Fruit fly (Drosophila melanogaster) whole organism, pupa: ENCODE data around the gene CG14546.

ENCODE experiments used
- CG10348 ChIP-seq: fragments of 200-800 bp; sonication (Bioruptor generic); IDR thresholded peaks from 2 replicates; pipeline ENCODE4 v1.3.6; 2022; ENCODE audit warnings: missing biosample characterization, missing genetic modification characterization
- CG12605 ChIP-seq: fragments of 200-800 bp; sonication (Bioruptor generic); IDR thresholded peaks from 2 replicates; pipeline ENCODE4 v1.3.6; 2022; ENCODE audit warnings: missing biosample characterization, missing genetic modification characterization
- CG13204 ChIP-seq: fragments of 200-800 bp; sonication (Bioruptor generic); optimal IDR thresholded peaks from 2 replicates; lab custom pipeline; 2018; ENCODE audit warnings: missing biosample characterization, mild to moderate bottlenecking, missing genetic modification characterization, moderate library complexity
- CG14655 ChIP-seq: fragments of 200-800 bp; sonication (Bioruptor generic); optimal IDR thresholded peaks from 3 replicates; lab custom pipeline; 2017; ENCODE audit warnings: mild to moderate bottlenecking, missing biosample characterization, missing genetic modification reagents, missing genetic modification characterization
- CG15710 ChIP-seq: fragments of 200-800 bp; sonication (Bioruptor generic); optimal IDR thresholded peaks from 2 replicates; lab custom pipeline; 2018; ENCODE audit warnings: missing biosample characterization, mild to moderate bottlenecking, missing genetic modification characterization, moderate library complexity
- CG17806 ChIP-seq: fragments of 200-800 bp; sonication (Bioruptor generic); optimal IDR thresholded peaks from 2 replicates; lab custom pipeline; 2018; ENCODE audit warnings: missing biosample characterization, mild to moderate bottlenecking, missing genetic modification characterization, moderate library complexity
- CG32121 ChIP-seq: fragments of 200-800 bp; sonication (Bioruptor generic); IDR thresholded peaks from 2 replicates; pipeline ENCODE4 v1.3.6; 2022; ENCODE audit warnings: missing biosample characterization, missing genetic modification characterization
- CG34367 ChIP-seq: fragments of 200-800 bp; sonication (Bioruptor generic); optimal IDR thresholded peaks from 2 replicates; lab custom pipeline; 2018; ENCODE audit warnings: missing biosample characterization, mild to moderate bottlenecking, missing genetic modification characterization
- CG4496 ChIP-seq: fragments of 200-800 bp; sonication (Bioruptor generic); IDR thresholded peaks from 3 replicates; pipeline ENCODE4 v1.3.6; 2022; ENCODE audit warnings: missing biosample characterization, missing genetic modification characterization
- CG8159 ChIP-seq: fragments of 200-800 bp; sonication (Bioruptor generic); optimal IDR thresholded peaks from 3 replicates; lab custom pipeline; 2018; ENCODE audit warnings: missing biosample characterization, mild to moderate bottlenecking, missing genetic modification characterization, moderate library complexity
- CG8301 ChIP-seq: fragments of 200-800 bp; sonication (Bioruptor generic); optimal IDR thresholded peaks from 2 replicates; lab custom pipeline; 2018; ENCODE audit warnings: missing biosample characterization, mild to moderate bottlenecking, missing genetic modification characterization
- CG9948 ChIP-seq: fragments of 200-800 bp; sonication (Bioruptor generic); optimal IDR thresholded peaks from 2 replicates; lab custom pipeline; 2018; ENCODE audit warnings: missing biosample characterization, mild to moderate bottlenecking, missing genetic modification characterization, moderate library complexity
- EcR ChIP-seq: fragments of 200-800 bp; sonication (Bioruptor generic); optimal IDR thresholded peaks from 3 replicates; lab custom pipeline; 2019; ENCODE audit warnings: missing biosample characterization, missing genetic modification characterization, mild to moderate bottlenecking, moderate library complexity, missing genetic modification reagents
- Ets98B ChIP-seq: fragments of 200-800 bp; sonication (Bioruptor generic); IDR thresholded peaks from 2 replicates; pipeline ENCODE4 v1.3.6; 2022; ENCODE audit warnings: missing biosample characterization, missing genetic modification characterization
- Pif1A ChIP-seq: fragments of 200-800 bp; sonication (Bioruptor generic); optimal IDR thresholded peaks from 3 replicates; lab custom pipeline; 2016; ENCODE audit warnings: missing biosample characterization, missing genetic modification characterization
- Pif1B ChIP-seq: fragments of 200-800 bp; sonication (Bioruptor generic); optimal IDR thresholded peaks from 3 replicates; lab custom pipeline; 2016; ENCODE audit warnings: missing biosample characterization, missing genetic modification characterization
- Snoo ChIP-seq: fragments of 200-800 bp; sonication (Bioruptor generic); optimal IDR thresholded peaks from 3 replicates; lab custom pipeline; 2017; ENCODE audit warnings: missing biosample characterization, mild to moderate bottlenecking, missing genetic modification characterization, inconsistent platforms
- fd96Ca ChIP-seq: fragments of 200-800 bp; sonication (Bioruptor generic); IDR thresholded peaks from 3 replicates; pipeline ENCODE4 v1.3.6; 2022; ENCODE audit warnings: missing biosample characterization, missing genetic modification characterization
- gl ChIP-seq: fragments of 200-800 bp; sonication (Bioruptor generic); optimal IDR thresholded peaks from 2 replicates; lab custom pipeline; 2018; ENCODE audit warnings: missing biosample characterization, mild to moderate bottlenecking, missing genetic modification characterization
- rn ChIP-seq: fragments of 200-800 bp; sonication (Bioruptor generic); IDR thresholded peaks from 2 replicates; pipeline ENCODE4 v1.3.6; 2022; ENCODE audit warnings: missing biosample characterization, missing genetic modification characterization

CG14546 gene

dm6 chr3R:25879324-25879766 is 43.1 kb downstream of the CG14546 start:
- TF ChIP-seq Pif1B, result no peak
- peak; percentile 49; the same call in 1 of the 2 replicates for TF ChIP-seq CG12605
- TF ChIP-seq rn (GFP tag; lab: Robert Waterston, UW), result peak; percentile 13; the same call in 1 of the 2 replicates
- peak; percentile 68 for TF ChIP-seq CG14655 (GFP tag; lab: Kevin White, UChicago)
- TF ChIP-seq Ets98B (GFP tag; lab: Robert Waterston, UW), result peak; percentile 82
- peak; percentile 73 for TF ChIP-seq CG8301 (tag; lab: Kevin White, UChicago)
- peak; percentile 1 for TF ChIP-seq CG17806 (tag; lab: Kevin White, UChicago)
- no peak for TF ChIP-seq CG15710 (tag; lab: Kevin White, UChicago)
- TF ChIP-seq CG8159 (tag; lab: Kevin White, UChicago), result peak; percentile 19
- TF ChIP-seq CG32121 (GFP tag; lab: Robert Waterston, UW), result peak; percentile 70
- no peak for TF ChIP-seq CG9948
- peak; percentile 38 for TF ChIP-seq Pif1A

DNA sequence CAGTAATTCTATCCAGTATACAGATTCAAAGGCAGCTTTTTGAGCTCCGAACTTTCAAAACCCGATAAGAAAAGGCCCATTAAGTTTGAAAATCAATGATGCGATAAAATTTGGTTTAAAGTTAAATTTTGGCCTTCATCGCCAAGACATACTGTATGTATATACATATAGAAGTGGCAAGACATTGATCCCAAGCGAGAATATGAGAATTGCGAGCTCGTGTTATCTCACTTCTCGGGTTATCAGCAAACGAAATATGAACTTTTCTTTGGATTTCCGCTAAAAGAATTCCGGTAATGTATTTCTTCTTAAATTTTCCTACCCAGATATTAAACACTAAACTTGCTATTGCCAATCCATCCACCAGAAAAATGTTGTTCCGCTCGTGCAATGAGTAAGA is 45.4 kb downstream of the CG14546 start:
- peak; percentile 78 for TF ChIP-seq EcR (GFP tag; lab: Kevin White, UChicago)
- no peak for TF ChIP-seq CG13204 (GFP tag; lab: Kevin White, UChicago)
- no peak for TF ChIP-seq CG4496 (GFP tag; lab: Robert Waterston, UW)

dm6 chr3R:25876639-25877038 is 45.8 kb downstream of the CG14546 start:
- TF ChIP-seq EcR (GFP tag; lab: Kevin White, UChicago), result no peak
- TF ChIP-seq CG15710 (tag; lab: Kevin White, UChicago), result no peak
- TF ChIP-seq CG14655 (GFP tag; lab: Kevin White, UChicago), result no peak
- no peak for TF ChIP-seq gl (tag; lab: Kevin White, UChicago)
- TF ChIP-seq CG10348 (GFP tag; lab: Robert Waterston, UW), result no peak
- TF ChIP-seq Snoo (tag; lab: Kevin White, UChicago), result no peak
- no peak for TF ChIP-seq fd96Ca (GFP tag; lab: Robert Waterston, UW)
- TF ChIP-seq Pif1B, result no peak
- TF ChIP-seq CG8159 (tag; lab: Kevin White, UChicago), result no peak
- TF ChIP-seq CG4496 (GFP tag; lab: Robert Waterston, UW), result no peak
- TF ChIP-seq CG32121 (GFP tag; lab: Robert Waterston, UW), result no peak
- no peak for TF ChIP-seq Ets98B (GFP tag; lab: Robert Waterston, UW)
- TF ChIP-seq CG13204 (GFP tag; lab: Kevin White, UChicago), result no peak
- TF ChIP-seq rn (GFP tag; lab: Robert Waterston, UW), result no peak
- TF ChIP-seq CG34367 (tag; lab: Kevin White, UChicago), result no peak
- no peak for TF ChIP-seq CG12605
